Worm (Caenorhabditis elegans): ENCODE results near the gene R166.3.

DNA sequence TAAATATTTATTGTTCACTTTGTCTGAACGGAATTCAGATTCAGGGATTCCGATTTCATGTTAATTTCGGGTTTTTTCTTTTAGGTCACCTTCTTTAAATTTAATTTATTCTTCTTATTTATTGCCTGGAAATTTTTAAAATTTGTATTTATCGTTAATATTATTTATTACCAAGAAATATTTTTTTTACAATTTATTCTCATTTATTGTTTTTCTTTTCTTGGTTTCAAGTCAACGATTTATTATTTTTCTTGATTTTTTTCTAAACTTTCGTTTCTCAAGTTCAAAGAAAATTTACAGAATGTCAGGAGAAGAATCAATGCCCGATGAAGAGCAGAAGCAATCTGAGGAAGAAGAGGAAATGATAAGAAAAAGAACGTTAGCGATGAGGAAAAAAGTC, 48.6 kb upstream of the R166.3 start, which contains the start of gene crn-3:
- TF ChIP-seq him-1 (tag; optimal IDR thresholded peaks at IDR 0.05) (no peak), dao-5 (tag; optimal IDR thresholded peaks at IDR 0.05) (no peak)
